Fruit fly (Drosophila melanogaster): ENCODE data around the gene Srrm234.
A peak's percentile ranks its signal among the peaks of the same experiment; 100 is the strongest.

Gene Srrm234

DNA sequence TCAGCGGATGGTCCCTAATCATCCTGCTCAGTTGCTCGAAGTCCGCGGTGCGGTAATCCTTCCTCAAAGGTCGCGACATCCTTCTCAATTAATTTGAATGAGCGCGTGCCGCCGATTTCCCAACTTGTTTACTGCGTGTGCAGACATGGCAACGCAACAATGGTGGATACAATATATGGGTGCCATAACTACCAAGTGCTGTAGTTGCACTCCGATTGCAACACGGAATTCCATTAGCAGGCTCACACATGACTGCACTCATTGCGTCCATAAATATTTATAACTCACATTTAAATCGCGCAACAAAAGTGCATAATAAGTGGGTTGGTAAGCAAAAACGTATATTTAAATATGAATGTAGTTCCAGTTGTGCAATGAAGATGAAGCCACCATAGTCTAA, 7.8 kb upstream of the Srrm234 start, which contains the start of gene CG13930:
Gene CG13930, minus strand, starts transcription at position 101 of the 400 bp plus-strand sequence.
- TF ChIP-seq gl (tag; optimal IDR thresholded peaks at IDR 0.05) (no peak), CG14655 (GFP tag; optimal IDR thresholded peaks at IDR 0.05) (no peak), CG4496 (GFP tag; IDR thresholded peaks at IDR 0.05) (no peak), CG13204 (GFP tag; optimal IDR thresholded peaks at IDR 0.05) (no peak), CG10348 (GFP tag; IDR thresholded peaks at IDR 0.05) (no peak), CG34367 (tag; optimal IDR thresholded peaks at IDR 0.05) (no peak), CG32121 (GFP tag; IDR thresholded peaks at IDR 0.05) (no peak), Ets98B (GFP tag; IDR thresholded peaks at IDR 0.05) (no peak), rn (GFP tag; IDR thresholded peaks at IDR 0.05) (no peak), CG17806 (tag; optimal IDR thresholded peaks at IDR 0.05) (no peak), CG8301 (tag; optimal IDR thresholded peaks at IDR 0.05) (no peak), CG15710 (tag; optimal IDR thresholded peaks at IDR 0.05) (no peak)

DNA sequence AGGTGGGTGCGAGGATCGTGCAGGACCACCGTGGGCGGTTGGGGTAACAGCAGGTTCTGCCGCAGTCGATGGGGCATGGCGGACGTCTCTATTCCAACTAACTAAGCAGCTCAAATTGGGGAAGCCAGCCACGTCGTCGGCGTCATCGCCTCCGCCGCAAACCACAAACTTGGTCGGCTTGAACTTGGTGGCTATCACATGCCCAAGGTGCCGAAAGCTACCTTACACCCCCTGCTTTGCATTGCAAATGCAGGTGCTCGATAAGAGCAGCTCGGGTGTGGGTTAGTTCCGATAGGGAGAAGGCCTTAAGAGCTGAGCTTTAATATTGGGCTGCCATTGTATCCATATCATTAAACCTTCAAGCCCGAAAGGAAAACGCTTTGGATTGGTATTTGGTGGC, 5.1 kb upstream of the Srrm234 start, which contains the start of gene RabX5:
Gene RabX5, minus strand, starts transcription at position 101 of the 400 bp plus-strand sequence.
- TF ChIP-seq CG10348 (GFP tag; IDR thresholded peaks at IDR 0.05) (no peak), Pif1A (GFP tag; optimal IDR thresholded peaks at IDR 0.05) (no peak), D1 (tag; optimal IDR thresholded peaks at IDR 0.05) (no peak), CG4496 (GFP tag; IDR thresholded peaks at IDR 0.05) (no peak), CG34367 (tag; optimal IDR thresholded peaks at IDR 0.05) (no peak)

DNA sequence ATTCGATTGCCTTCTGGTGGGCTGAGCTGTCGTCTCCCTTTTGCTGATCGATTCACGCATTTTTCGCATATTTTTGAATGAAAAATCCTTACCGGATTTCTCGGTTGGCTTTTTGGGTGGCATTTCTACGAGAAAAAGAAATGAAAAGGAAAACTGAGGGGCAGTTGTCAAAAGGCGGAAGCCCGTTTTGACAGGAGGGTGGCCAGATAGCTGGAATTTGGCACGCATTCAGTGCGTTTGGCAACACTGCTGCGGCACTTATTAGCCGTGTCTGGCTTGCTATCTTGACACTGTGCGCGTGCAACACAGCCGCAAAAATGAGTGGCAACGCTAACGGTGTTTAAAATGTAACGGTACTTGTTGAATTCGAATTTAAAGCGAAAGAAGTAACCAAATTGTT, 3.6 kb upstream of the Srrm234 start, which contains the start of gene RpL23A:
Gene RpL23A, minus strand, starts transcription at position 151 of the 400 bp plus-strand sequence.
- peak; percentile 29 for TF ChIP-seq gl (tag; optimal IDR thresholded peaks at IDR 0.05)
- TF ChIP-seq Pif1A (GFP tag; optimal IDR thresholded peaks at IDR 0.05) = no peak
- peak; percentile 40 for TF ChIP-seq CG9948 (tag; optimal IDR thresholded peaks at IDR 0.05)
- TF ChIP-seq CG10348 (GFP tag; IDR thresholded peaks at IDR 0.05) = no peak
- TF ChIP-seq CG15710 (tag; optimal IDR thresholded peaks at IDR 0.05) = peak; percentile 63
- peak; percentile 75 for TF ChIP-seq CG34367 (tag; optimal IDR thresholded peaks at IDR 0.05)
- peak; percentile 92 for TF ChIP-seq Snoo (tag; optimal IDR thresholded peaks at IDR 0.05)
- peak; percentile 61 for TF ChIP-seq CG8159 (tag; optimal IDR thresholded peaks at IDR 0.05)
- TF ChIP-seq fd96Ca (GFP tag; IDR thresholded peaks at IDR 0.05) = peak; percentile 85
- peak; percentile 46; the same call in 1 of the 2 replicates for TF ChIP-seq CG12605 (GFP tag; IDR thresholded peaks at IDR 0.05)
- peak; percentile 68 for TF ChIP-seq CG32121 (GFP tag; IDR thresholded peaks at IDR 0.05)
- TF ChIP-seq CG4496 (GFP tag; IDR thresholded peaks at IDR 0.05) = peak; percentile 92
- peak; percentile 40 for TF ChIP-seq CG13204 (GFP tag; optimal IDR thresholded peaks at IDR 0.05)
- peak; percentile 81 for TF ChIP-seq rn (GFP tag; IDR thresholded peaks at IDR 0.05)
- TF ChIP-seq Ets98B (GFP tag; IDR thresholded peaks at IDR 0.05) = peak; percentile 74
- no peak for TF ChIP-seq EcR (GFP tag; optimal IDR thresholded peaks at IDR 0.05)
- TF ChIP-seq CG17806 (tag; optimal IDR thresholded peaks at IDR 0.05) = peak; percentile 47
- TF ChIP-seq CG14655 (GFP tag; optimal IDR thresholded peaks at IDR 0.05) = no peak
- no peak for TF ChIP-seq CG8301 (tag; optimal IDR thresholded peaks at IDR 0.05)

DNA sequence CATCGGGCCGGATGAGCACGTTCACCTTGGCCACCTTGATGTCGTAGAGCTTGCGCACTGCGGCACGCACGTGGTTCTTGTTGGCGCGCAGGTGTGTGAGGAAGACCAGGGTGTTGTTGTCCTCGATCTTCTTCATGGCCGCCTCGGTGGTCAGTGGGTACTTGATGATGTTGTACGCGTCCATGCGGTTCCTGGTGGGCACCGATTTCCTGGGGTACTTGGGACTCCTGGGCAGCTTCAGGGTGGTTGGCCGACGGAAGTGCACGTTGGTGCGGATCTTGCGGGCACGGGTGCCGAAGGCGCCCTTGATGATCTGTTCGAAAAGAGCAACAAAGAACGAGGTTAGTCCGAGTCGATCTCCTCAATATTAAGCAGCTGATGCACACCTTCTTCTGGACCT, 2.6 kb upstream of the Srrm234 start:
- TF ChIP-seq Ets98B (GFP tag; IDR thresholded peaks at IDR 0.05) = no peak

DNA sequence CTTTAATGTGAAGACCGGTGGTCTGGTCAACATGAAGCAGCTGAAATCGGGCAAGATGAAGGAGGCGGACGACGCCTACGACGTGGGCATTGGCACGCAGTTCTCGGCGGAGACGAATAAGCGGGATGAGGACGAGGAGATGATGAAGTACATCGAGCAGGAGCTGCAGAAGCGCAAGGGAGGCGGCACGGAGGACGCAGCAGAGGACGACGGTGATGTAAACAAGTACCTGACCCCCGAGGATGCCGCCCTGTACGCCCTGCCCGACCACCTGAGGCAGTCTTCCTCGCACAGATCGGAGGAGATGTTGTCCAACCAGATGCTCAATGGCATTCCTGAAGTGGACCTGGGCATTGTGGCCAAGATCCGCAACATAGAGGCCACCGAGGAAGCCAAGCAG, 680 bp upstream of the Srrm234 start:
- TF ChIP-seq CG15710 (tag; optimal IDR thresholded peaks at IDR 0.05) (no peak), Pif1B (GFP tag; optimal IDR thresholded peaks at IDR 0.05) (no peak), CG34367 (tag; optimal IDR thresholded peaks at IDR 0.05) (no peak), D1 (tag; optimal IDR thresholded peaks at IDR 0.05) (no peak), CG8301 (tag; optimal IDR thresholded peaks at IDR 0.05) (no peak), CG8159 (tag; optimal IDR thresholded peaks at IDR 0.05) (no peak), EcR (GFP tag; optimal IDR thresholded peaks at IDR 0.05) (no peak), Ets98B (GFP tag; IDR thresholded peaks at IDR 0.05) (no peak), fd96Ca (GFP tag; IDR thresholded peaks at IDR 0.05) (no peak), CG4496 (GFP tag; IDR thresholded peaks at IDR 0.05) (no peak), CG10348 (GFP tag; IDR thresholded peaks at IDR 0.05) (no peak), CG13204 (GFP tag; optimal IDR thresholded peaks at IDR 0.05) (no peak), CG17806 (tag; optimal IDR thresholded peaks at IDR 0.05) (no peak), CG9948 (tag; optimal IDR thresholded peaks at IDR 0.05) (no peak), CG32121 (GFP tag; IDR thresholded peaks at IDR 0.05) (no peak), gl (tag; optimal IDR thresholded peaks at IDR 0.05) (no peak)

DNA sequence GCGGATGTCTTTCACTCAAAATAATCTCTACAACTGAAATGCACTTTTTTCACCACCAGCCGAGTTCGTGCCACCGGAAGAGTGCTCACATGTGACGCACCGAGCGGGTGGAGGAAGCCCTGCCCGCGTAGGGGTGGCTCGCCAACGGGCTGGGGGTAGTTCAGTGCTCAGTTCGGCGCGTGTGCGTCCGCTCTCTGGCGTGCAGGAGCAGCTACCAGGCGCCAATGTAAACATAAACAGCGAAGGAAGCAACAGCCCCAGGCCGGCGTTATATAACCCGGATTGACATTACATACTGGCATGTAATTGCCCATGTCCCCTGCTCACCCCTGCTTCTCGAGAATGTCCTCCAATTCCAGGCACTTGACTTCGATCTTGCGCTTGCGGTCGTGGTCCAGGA, 659 bp downstream of the Srrm234 start:
- TF ChIP-seq CG10348 (GFP tag; IDR thresholded peaks at IDR 0.05) = no peak
- TF ChIP-seq rn (GFP tag; IDR thresholded peaks at IDR 0.05) = no peak
- TF ChIP-seq fd96Ca (GFP tag; IDR thresholded peaks at IDR 0.05) = 0 out of 3 replicates have a peak, but pooled peaks have one; percentile 17
- TF ChIP-seq CG15710 (tag; optimal IDR thresholded peaks at IDR 0.05) = no peak

DNA sequence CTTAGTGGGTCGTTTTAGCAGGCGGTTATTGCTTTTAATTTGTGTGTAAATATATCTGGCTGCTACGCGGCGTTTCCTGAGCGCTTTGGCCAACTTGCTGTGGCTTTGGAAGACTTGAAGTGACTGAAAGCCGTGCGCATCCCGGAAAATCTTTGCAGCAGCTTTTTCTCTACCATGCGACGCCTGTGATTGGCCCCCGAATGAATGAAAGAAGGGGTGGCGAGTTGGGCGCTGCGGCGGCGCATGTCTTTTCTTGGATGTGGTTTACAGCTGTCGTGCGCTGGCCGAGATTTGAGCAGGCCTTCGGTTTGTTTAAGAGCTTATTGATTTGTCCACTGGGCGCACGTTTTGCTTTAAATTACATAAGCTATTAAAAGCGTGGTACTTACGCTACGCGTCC, 1.3 kb downstream of the Srrm234 start:
- TF ChIP-seq Ets98B (GFP tag; IDR thresholded peaks at IDR 0.05) (no peak), gl (tag; optimal IDR thresholded peaks at IDR 0.05) (no peak), Snoo (tag; optimal IDR thresholded peaks at IDR 0.05) (no peak)

Data from whole organism, pupa.